Fruit fly (Drosophila melanogaster): ENCODE results near the gene CG6660.

dm6 chr3R:22877610-22878009, 45.5 kb upstream of the CG6660 start:
- TF ChIP-seq CG1620 (GFP tag; optimal IDR thresholded peaks at IDR 0.05) (no peak), Crg-1 (GFP tag; optimal IDR thresholded peaks at IDR 0.05) (no peak), cic (GFP tag; optimal IDR thresholded peaks at IDR 0.05) (no peak), kay (GFP tag; ENCODE audit: borderline replicate concordance) (no peak), CG33017 (tag; optimal IDR thresholded peaks at IDR 0.05) (no peak), pad (GFP tag; optimal IDR thresholded peaks at IDR 0.05) (no peak), CG14711 (tag; optimal IDR thresholded peaks at IDR 0.05) (no peak)
